Worm (Caenorhabditis elegans) whole organism, late embryonic: Measurements from ENCODE around the gene F40G12.6.

Experiments used
- C38D4.7 ChIP-seq: fragments of 200-800 bp; sonication (Bioruptor generic); optimal IDR thresholded peaks from 2 replicates; lab custom pipeline; 2018; ENCODE audit warnings: mild to moderate bottlenecking, missing genetic modification characterization, moderate library complexity, missing compliant biosample characterization
- F13H6.1 ChIP-seq: sonication (generic microtip); optimal IDR thresholded peaks from 2 replicates; lab custom pipeline; 2016; ENCODE audit warnings: missing genetic modification characterization, missing compliant biosample characterization
- T23F11.4 ChIP-seq: fragments of 200-800 bp; sonication (Bioruptor generic); optimal IDR thresholded peaks from 2 replicates; lab custom pipeline; 2018; ENCODE audit warnings: mild to moderate bottlenecking, missing genetic modification characterization, missing compliant biosample characterization
- Y22D7AL.16 ChIP-seq: sonication (generic microtip); optimal IDR thresholded peaks from 2 replicates; lab custom pipeline; 2016; ENCODE audit warnings: missing genetic modification characterization, missing compliant biosample characterization
- ama-1 ChIP-seq: fragments of 150-350 bp; optimal IDR thresholded peaks from 2 replicates; lab custom pipeline; 2014
- ceh-18 ChIP-seq: sonication (generic microtip); optimal IDR thresholded peaks from 2 replicates; lab custom pipeline; 2016; ENCODE audit warnings: missing genetic modification characterization, missing compliant biosample characterization
- ceh-19 ChIP-seq: fragments of 200-800 bp; sonication (Bioruptor generic); optimal IDR thresholded peaks from 2 replicates; lab custom pipeline; 2018; ENCODE audit warnings: mild to moderate bottlenecking, missing genetic modification characterization, missing compliant biosample characterization
- ceh-30 ChIP-seq: fragments of 150-350 bp; optimal IDR thresholded peaks from 2 replicates; lab custom pipeline; 2014; ENCODE audit warnings: missing biosample characterization, missing genetic modification characterization
- ceh-45 ChIP-seq: fragments of 200-800 bp; sonication (Bioruptor generic); IDR thresholded peaks from 2 replicates; pipeline ENCODE4 v1.3.6; 2022; ENCODE audit warnings: missing genetic modification reagents, missing genetic modification characterization, missing compliant biosample characterization
- ceh-48 ChIP-seq: sonication (generic microtip); optimal IDR thresholded peaks from 2 replicates; lab custom pipeline; 2016; ENCODE audit warnings: missing genetic modification characterization, inconsistent platforms, missing compliant biosample characterization
- ceh-6 ChIP-seq: fragments of 200-800 bp; sonication (Bioruptor generic); optimal IDR thresholded peaks from 2 replicates; lab custom pipeline; 2018; ENCODE audit warnings: mild to moderate bottlenecking, missing genetic modification characterization, missing compliant biosample characterization
- ceh-9 ChIP-seq: sonication (generic microtip); optimal IDR thresholded peaks from 2 replicates; lab custom pipeline; 2016; ENCODE audit warnings: mild to moderate bottlenecking, missing genetic modification characterization, inconsistent platforms, missing compliant biosample characterization
- dve-1 ChIP-seq: sonication (generic microtip); optimal IDR thresholded peaks from 2 replicates; lab custom pipeline; 2017; ENCODE audit warnings: antibody characterized with exemption, mild to moderate bottlenecking, missing genetic modification characterization, missing compliant biosample characterization
- elt-2 ChIP-seq: sonication (generic microtip); optimal IDR thresholded peaks from 2 replicates; lab custom pipeline; 2016; ENCODE audit warnings: missing genetic modification reagents, missing genetic modification characterization, missing compliant biosample characterization
- ets-4 ChIP-seq: sonication (generic microtip); optimal IDR thresholded peaks from 2 replicates; lab custom pipeline; 2016; ENCODE audit warnings: missing genetic modification characterization, missing compliant biosample characterization
- eyg-1 ChIP-seq: sonication (generic microtip); optimal IDR thresholded peaks from 2 replicates; lab custom pipeline; 2016; ENCODE audit warnings: missing genotype, missing genetic modification characterization, missing compliant biosample characterization
- fax-1 ChIP-seq: sonication (generic microtip); optimal IDR thresholded peaks from 2 replicates; lab custom pipeline; 2016; ENCODE audit warnings: missing genotype, missing genetic modification characterization, missing compliant biosample characterization
- fkh-6 ChIP-seq: sonication (generic microtip); optimal IDR thresholded peaks from 2 replicates; lab custom pipeline; 2016; ENCODE audit warnings: missing genetic modification characterization, missing compliant biosample characterization
- hlh-13 ChIP-seq: fragments of 200-800 bp; sonication (Bioruptor generic); optimal IDR thresholded peaks from 2 replicates; lab custom pipeline; 2018; ENCODE audit warnings: mild to moderate bottlenecking, missing genetic modification characterization, missing compliant biosample characterization
- hlh-15 ChIP-seq: sonication (generic microtip); optimal IDR thresholded peaks from 2 replicates; lab custom pipeline; 2016; ENCODE audit warnings: missing genetic modification characterization, missing compliant biosample characterization
- hlh-30 ChIP-seq: sonication (generic microtip); optimal IDR thresholded peaks from 2 replicates; lab custom pipeline; 2017; ENCODE audit warnings: antibody characterized with exemption, missing genetic modification characterization, missing compliant biosample characterization; ENCODE audit not compliant: insufficient read depth
- hlh-6 ChIP-seq: sonication (generic microtip); optimal IDR thresholded peaks from 2 replicates; lab custom pipeline; 2016; ENCODE audit warnings: missing genotype, missing genetic modification characterization, missing compliant biosample characterization
- hlh-8 ChIP-seq: sonication (generic microtip); optimal IDR thresholded peaks from 2 replicates; lab custom pipeline; 2016; ENCODE audit warnings: missing genotype, missing genetic modification characterization, missing compliant biosample characterization
- lim-6 ChIP-seq: sonication (generic microtip); optimal IDR thresholded peaks from 2 replicates; lab custom pipeline; 2016; ENCODE audit warnings: missing genetic modification characterization, missing compliant biosample characterization
- lin-11 ChIP-seq: fragments of 200-800 bp; sonication (Bioruptor generic); optimal IDR thresholded peaks from 2 replicates; lab custom pipeline; 2018; ENCODE audit warnings: mild to moderate bottlenecking, missing genetic modification characterization, missing compliant biosample characterization
- mec-3 ChIP-seq: sonication (generic microtip); optimal IDR thresholded peaks from 2 replicates; lab custom pipeline; 2016; ENCODE audit warnings: borderline replicate concordance, missing genetic modification characterization, missing compliant biosample characterization
- nhr-11 ChIP-seq: fragments of 150-350 bp; optimal IDR thresholded peaks from 2 replicates; lab custom pipeline; 2014; ENCODE audit warnings: missing biosample characterization, missing genetic modification characterization
- nhr-232 ChIP-seq: sonication (generic microtip); optimal IDR thresholded peaks from 2 replicates; lab custom pipeline; 2016; ENCODE audit warnings: missing genetic modification characterization, missing compliant biosample characterization
- odd-2 ChIP-seq: sonication (generic microtip); optimal IDR thresholded peaks from 2 replicates; lab custom pipeline; 2017; ENCODE audit warnings: antibody characterized with exemption, mild to moderate bottlenecking, missing genetic modification characterization, missing compliant biosample characterization
- pax-1 ChIP-seq: fragments of 150-350 bp; optimal IDR thresholded peaks from 2 replicates; lab custom pipeline; 2014; ENCODE audit warnings: missing biosample characterization, missing genetic modification characterization
- pha-2 ChIP-seq: sonication (generic microtip); optimal IDR thresholded peaks from 2 replicates; lab custom pipeline; 2017; ENCODE audit warnings: mild to moderate bottlenecking, missing genetic modification characterization, missing compliant biosample characterization
- pha-4 ChIP-seq: fragments of 150-350 bp; optimal IDR thresholded peaks from 2 replicates; lab custom pipeline; 2018; ENCODE audit warnings: missing biosample characterization, missing genetic modification reagents, missing genetic modification characterization
- pqm-1 ChIP-seq: sonication (generic microtip); optimal IDR thresholded peaks from 2 replicates; lab custom pipeline; 2016; ENCODE audit warnings: missing genetic modification characterization, missing compliant biosample characterization
- ref-2 ChIP-seq: sonication (generic microtip); optimal IDR thresholded peaks from 2 replicates; lab custom pipeline; 2016; ENCODE audit warnings: missing genetic modification characterization, missing compliant biosample characterization
- rnt-1 ChIP-seq: sonication (generic microtip); optimal IDR thresholded peaks from 2 replicates; lab custom pipeline; 2016; ENCODE audit warnings: missing genetic modification characterization, missing compliant biosample characterization
- sox-2 ChIP-seq: fragments of 200-800 bp; sonication (Bioruptor generic); IDR thresholded peaks from 2 replicates; pipeline ENCODE4 v1.3.6; 2022; ENCODE audit warnings: missing genetic modification reagents, missing genetic modification characterization, missing compliant biosample characterization
- tbx-2 ChIP-seq: sonication (generic microtip); optimal IDR thresholded peaks from 2 replicates; lab custom pipeline; 2016; ENCODE audit warnings: missing genetic modification characterization, missing compliant biosample characterization
- tbx-7 ChIP-seq: sonication (generic microtip); optimal IDR thresholded peaks from 2 replicates; lab custom pipeline; 2016; ENCODE audit warnings: missing genotype, missing genetic modification characterization, missing compliant biosample characterization
- ttx-3 ChIP-seq: sonication (generic microtip); optimal IDR thresholded peaks from 2 replicates; lab custom pipeline; 2016; ENCODE audit warnings: missing genetic modification reagents, missing genetic modification characterization, missing compliant biosample characterization
- unc-3 ChIP-seq, 2 experiments: fragments of 200-800 bp in 1 of 2; sonication (Bioruptor generic) in 1 of 2; sonication (generic microtip) in 1 of 2; conservative IDR thresholded peaks in 1 of 2; optimal IDR thresholded peaks in 1 of 2; 2 replicates each; pipeline versions ENCODE4 v1.3.6 to Lab custom; 2016 to 2022; ENCODE audit warnings: missing compliant biosample characterization in 2 of 2, missing genetic modification characterization in 2 of 2, missing genetic modification reagents in 1 of 2
- unc-55 ChIP-seq: sonication (generic microtip); optimal IDR thresholded peaks from 2 replicates; lab custom pipeline; 2017; ENCODE audit warnings: missing biosample characterization, missing genetic modification reagents, missing genetic modification characterization
- unc-86 ChIP-seq: sonication (generic microtip); optimal IDR thresholded peaks from 2 replicates; lab custom pipeline; 2016; ENCODE audit warnings: missing genetic modification characterization, missing compliant biosample characterization
- ztf-16 ChIP-seq: sonication (generic microtip); optimal IDR thresholded peaks from 2 replicates; lab custom pipeline; 2017; ENCODE audit warnings: missing genetic modification characterization, missing compliant biosample characterization

F40G12.6 gene

DNA sequence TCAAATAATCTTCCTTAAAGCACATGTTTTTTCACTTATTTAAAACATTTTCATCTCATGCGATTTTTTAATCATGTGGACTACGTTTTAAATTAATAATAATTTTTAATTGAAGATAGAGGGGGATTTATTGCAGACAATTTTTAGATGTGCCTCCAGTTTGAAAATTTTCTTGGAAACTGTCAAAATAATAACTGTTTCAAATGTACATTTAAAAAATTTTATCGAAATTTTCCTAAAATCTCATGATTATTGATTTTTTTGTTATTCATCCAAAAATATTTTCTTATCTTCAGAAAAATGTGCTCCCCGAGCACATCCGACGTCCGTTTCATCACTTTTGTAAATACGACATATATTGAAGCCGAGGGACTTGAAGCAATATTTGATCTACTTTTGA lies 16.1 kb downstream of the F40G12.6 start, which contains the start of gene sre-8:
Gene sre-8, plus strand, starts transcription at position 301 of the 400 bp plus-strand sequence.
- TF ChIP-seq ets-4 (tag; lab: Kevin White, UChicago) (no peak), ama-1 (lab: Kevin White, UChicago) (no peak)
- TF ChIP-seq, all 69 proteins: peak for 0

DNA sequence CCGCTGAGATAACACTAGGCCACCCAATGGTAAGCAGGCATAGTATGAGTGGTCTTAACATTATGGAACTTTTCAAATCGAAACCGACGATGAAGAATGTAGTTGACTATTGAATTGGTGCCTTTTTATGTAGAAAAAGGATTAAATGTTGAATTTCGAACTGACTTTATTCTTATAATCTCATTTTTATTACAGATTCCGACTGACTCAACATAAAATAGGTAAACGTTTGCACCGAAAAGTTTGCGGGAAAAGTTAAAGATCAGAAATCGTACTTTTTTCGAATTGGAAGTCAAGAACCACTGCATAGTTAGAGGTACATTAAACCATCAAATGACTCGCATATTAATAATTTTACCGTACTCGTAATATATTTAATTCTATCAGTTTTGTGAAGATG lies 18.7 kb downstream of the F40G12.6 start, which contains the start of gene K02E11.7:
Gene K02E11.7, minus strand, starts transcription at position 101 of the 400 bp plus-strand sequence.
- no peak for TF ChIP-seq unc-86
- TF ChIP-seq tbx-2 (tag; lab: Kevin White, UChicago) = no peak
- no peak for TF ChIP-seq odd-2 (tag; lab: Kevin White, UChicago)
- TF ChIP-seq fax-1 (tag; lab: Kevin White, UChicago) = no peak
- no peak for TF ChIP-seq ref-2
- no peak for TF ChIP-seq unc-55 (GFP tag; lab: Kevin White, UChicago)
- TF ChIP-seq dve-1 (tag; lab: Kevin White, UChicago) = no peak
- no peak for TF ChIP-seq hlh-6 (tag; lab: Kevin White, UChicago)
- TF ChIP-seq T23F11.4 = no peak
- TF ChIP-seq ama-1 (lab: Kevin White, UChicago) = no peak
- TF ChIP-seq pqm-1 (tag; lab: Kevin White, UChicago) = no peak
- TF ChIP-seq Y22D7AL.16 = no peak
- TF ChIP-seq ceh-9 (tag; lab: Kevin White, UChicago) = no peak
- TF ChIP-seq ceh-45 (GFP tag; lab: Robert Waterston, UW) = no peak
- TF ChIP-seq nhr-11 (tag; lab: Kevin White, UChicago) = no peak
- TF ChIP-seq pha-2 (tag; lab: Kevin White, UChicago) = no peak
- no peak for TF ChIP-seq ztf-16 (tag; lab: Kevin White, UChicago)

DNA sequence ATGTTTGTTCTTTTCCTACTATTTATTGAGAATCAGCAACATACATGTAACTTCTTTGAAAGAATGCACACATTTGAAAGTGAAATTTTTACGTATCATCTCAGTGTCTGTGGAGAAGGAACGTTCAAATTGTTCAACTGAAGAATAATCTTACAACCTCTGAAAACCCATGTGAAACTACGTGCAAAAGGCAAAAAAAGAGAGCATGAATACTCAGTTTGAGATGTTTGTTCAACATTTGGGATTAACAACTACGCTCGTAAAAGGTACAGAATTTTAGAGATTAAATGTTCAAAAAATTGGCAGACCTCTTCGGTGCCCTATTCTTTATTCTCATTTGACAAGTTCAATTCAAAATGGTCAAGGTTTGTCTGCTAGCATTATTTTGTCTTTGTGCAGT lies 20.9 kb downstream of the F40G12.6 start, which contains the start of gene K02E11.5:
Gene K02E11.5, plus strand, starts transcription at position 301 of the 400 bp plus-strand sequence.
- no peak for TF ChIP-seq ceh-9 (tag; lab: Kevin White, UChicago)
- TF ChIP-seq fkh-6 = no peak
- no peak for TF ChIP-seq ets-4 (tag; lab: Kevin White, UChicago)
- no peak for TF ChIP-seq nhr-232
- no peak for TF ChIP-seq tbx-7
- no peak for TF ChIP-seq T23F11.4
- no peak for TF ChIP-seq eyg-1
- no peak for TF ChIP-seq ttx-3 (tag; lab: Kevin White, UChicago)
- TF ChIP-seq unc-3 (GFP tag; conservative IDR thresholded peaks at IDR 0.05; lab: Robert Waterston, UW) = no peak
- no peak for TF ChIP-seq unc-3 (tag; optimal IDR thresholded peaks at IDR 0.05; lab: Kevin White, UChicago)
- TF ChIP-seq unc-55 (GFP tag; lab: Kevin White, UChicago) = no peak
- TF ChIP-seq sox-2 (GFP tag; lab: Robert Waterston, UW) = no peak

DNA sequence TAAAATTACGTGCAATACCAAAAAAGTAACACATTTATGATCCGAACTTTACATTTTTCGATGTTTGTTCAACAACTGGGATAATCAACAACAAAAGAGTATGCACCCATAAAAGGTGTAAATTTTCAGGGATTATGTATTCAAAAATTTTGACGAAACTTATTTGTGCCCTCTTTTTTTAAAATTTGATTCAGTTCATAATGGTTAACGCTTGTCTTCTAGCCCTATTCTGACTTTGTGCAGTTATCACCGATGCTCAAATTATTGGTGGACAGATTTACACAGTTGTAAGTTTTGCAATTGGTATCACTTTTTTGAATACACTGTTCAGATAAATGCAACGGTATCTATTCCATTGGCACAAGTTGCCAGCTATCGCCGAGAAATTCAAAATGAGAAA lies 24.3 kb downstream of the F40G12.6 start, which contains the start of gene K02E11.6:
Gene K02E11.6, plus strand, starts transcription at position 149 of the 400 bp plus-strand sequence.
- TF ChIP-seq ceh-48 (no peak), ceh-18 (tag; lab: Kevin White, UChicago) (no peak), ceh-30 (tag; lab: Kevin White, UChicago) (no peak), rnt-1 (no peak), hlh-8 (tag; lab: Kevin White, UChicago) (no peak), mec-3 (tag; lab: Kevin White, UChicago) (no peak), hlh-13 (GFP tag; lab: Kevin White, UChicago) (no peak), nhr-232 (no peak), lin-11 (tag; lab: Kevin White, UChicago) (no peak), unc-55 (GFP tag; lab: Kevin White, UChicago) (no peak)

DNA sequence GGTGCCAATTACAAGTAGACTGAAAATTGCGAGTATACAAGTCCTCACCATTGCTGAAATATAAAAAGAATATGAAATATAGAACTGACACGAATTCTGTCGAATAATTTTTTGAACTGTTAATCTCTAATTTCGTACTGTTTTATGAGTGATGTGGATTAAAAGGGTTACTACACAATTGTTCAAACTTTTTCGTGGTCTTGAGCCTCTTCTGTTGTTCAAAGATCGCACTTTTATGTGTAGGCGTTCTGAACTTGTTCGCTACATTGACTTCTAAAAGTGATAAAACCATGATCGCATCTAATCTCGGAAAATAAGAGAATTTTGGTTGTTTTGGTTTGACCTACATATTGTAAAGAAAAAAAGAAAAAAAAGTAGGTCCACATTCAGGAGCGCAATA lies 24.9 kb downstream of the F40G12.6 start, which contains the start of gene K02E11.4:
Gene K02E11.4, minus strand, starts transcription at position 101 of the 400 bp plus-strand sequence.
- no peak for TF ChIP-seq F13H6.1 (tag; lab: Kevin White, UChicago)
- TF ChIP-seq fkh-6 = no peak
- TF ChIP-seq pha-4 (tag; lab: Kevin White, UChicago) = no peak
- no peak for TF ChIP-seq hlh-15 (tag; lab: Kevin White, UChicago)
- TF ChIP-seq elt-2 = no peak
- no peak for TF ChIP-seq ceh-6 (GFP tag; lab: Kevin White, UChicago)
- no peak for TF ChIP-seq lim-6 (tag; lab: Kevin White, UChicago)
- no peak for TF ChIP-seq pha-2 (tag; lab: Kevin White, UChicago)
- no peak for TF ChIP-seq sox-2 (GFP tag; lab: Robert Waterston, UW)
- TF ChIP-seq pax-1 (tag; lab: Kevin White, UChicago) = no peak
- no peak for TF ChIP-seq tbx-7
- TF ChIP-seq T23F11.4 = no peak
- no peak for TF ChIP-seq unc-3 (GFP tag; conservative IDR thresholded peaks at IDR 0.05; lab: Robert Waterston, UW)
- no peak for TF ChIP-seq unc-3 (tag; optimal IDR thresholded peaks at IDR 0.05; lab: Kevin White, UChicago)
- no peak for TF ChIP-seq ceh-19
- no peak for TF ChIP-seq C38D4.7
- no peak for TF ChIP-seq hlh-30 (tag; lab: Kevin White, UChicago)
- TF ChIP-seq pqm-1 (tag; lab: Kevin White, UChicago) = no peak
- TF ChIP-seq ceh-9 (tag; lab: Kevin White, UChicago) = no peak
- TF ChIP-seq eyg-1 = no peak
- TF ChIP-seq Y22D7AL.16 = no peak
